Worm (Caenorhabditis elegans): ENCODE measurements around the gene C06A1.3.

Gene C06A1.3

DNA sequence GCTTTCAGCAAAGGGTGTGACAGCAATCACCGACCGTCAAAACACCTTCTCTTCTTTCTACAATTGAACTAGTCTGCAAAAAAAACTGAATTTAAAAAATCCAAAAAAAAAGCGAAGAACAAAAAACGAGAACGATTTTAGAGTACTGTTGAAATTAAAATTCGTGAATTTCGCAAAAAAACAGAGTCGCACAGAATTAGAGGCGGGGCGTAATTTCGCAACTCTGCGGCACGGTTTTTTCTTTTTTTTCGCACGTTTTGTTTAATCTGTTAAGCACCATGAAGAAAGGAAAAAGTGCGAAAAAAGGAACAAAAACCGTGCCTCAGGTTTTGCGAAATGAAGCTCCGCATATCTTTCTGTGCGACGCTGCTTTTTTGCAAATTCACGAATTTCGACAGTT lies 17.1 kb upstream of the C06A1.3 start, which contains the start of gene mnk-1:
TSS of gene mnk-1 (minus strand) at position 73 of the 400 bp plus-strand sequence.
- peak; percentile 87 for TF ChIP-seq aha-1 (tag)
- no peak for TF ChIP-seq aly-2 (tag; optimal IDR thresholded peaks at IDR 0.05)

ce11 chrII:10555484-10556075 lies 16.5 kb upstream of the C06A1.3 start:
- peak; percentile 60 for TF ChIP-seq dve-1 (tag; optimal IDR thresholded peaks at IDR 0.05; ENCODE audit: insufficient read depth)
- peak; percentile 69 for TF ChIP-seq nhr-48 (tag; optimal IDR thresholded peaks at IDR 0.05)
- no peak for TF ChIP-seq daf-12 (tag; optimal IDR thresholded peaks at IDR 0.05)
- TF ChIP-seq nhr-42 (GFP tag; IDR thresholded peaks at IDR 0.05): no peak
- peak; percentile 17 for TF ChIP-seq dpl-1 (GFP tag; optimal IDR thresholded peaks at IDR 0.05)
- TF ChIP-seq lin-39 (tag; optimal IDR thresholded peaks at IDR 0.05): no peak
- TF ChIP-seq daf-8 (GFP tag; IDR thresholded peaks at IDR 0.05): no peak
- TF ChIP-seq php-3 (GFP tag; IDR thresholded peaks at IDR 0.05): peak; percentile 67
- TF ChIP-seq D1046.2 (GFP tag; IDR thresholded peaks at IDR 0.05): no peak
- no peak for TF ChIP-seq nhr-237 (tag; optimal IDR thresholded peaks at IDR 0.05)
- no peak for TF ChIP-seq zfp-2 (tag; optimal IDR thresholded peaks at IDR 0.05)
- peak; percentile 56 for TF ChIP-seq tra-1 (GFP tag; IDR thresholded peaks at IDR 0.05)
- no peak for TF ChIP-seq rbr-2 (tag; optimal IDR thresholded peaks at IDR 0.05)
- TF ChIP-seq egl-27 (tag; optimal IDR thresholded peaks at IDR 0.05): no peak
- TF ChIP-seq sdz-12 (GFP tag; optimal IDR thresholded peaks at IDR 0.05): no peak
- TF ChIP-seq hif-1 (tag; optimal IDR thresholded peaks at IDR 0.05): peak in 1 of 2 experiments; percentile 49
- no peak for TF ChIP-seq ceh-44 (GFP tag; IDR thresholded peaks at IDR 0.05)
- TF ChIP-seq nhr-28 (tag; optimal IDR thresholded peaks at IDR 0.05): peak; percentile 73
- no peak for TF ChIP-seq Y5F2A.4 (GFP tag; optimal IDR thresholded peaks at IDR 0.05)
- peak; percentile 48 for TF ChIP-seq mes-2 (tag; optimal IDR thresholded peaks at IDR 0.05; ENCODE audit: poor library complexity, severe bottlenecking)
- peak; percentile 52; the same call in 1 of the 2 replicates for TF ChIP-seq nhr-41 (GFP tag; IDR thresholded peaks at IDR 0.05)
- peak in 1 of 2 experiments; percentile 26 for TF ChIP-seq daf-16 (GFP tag; optimal IDR thresholded peaks at IDR 0.05)
- TF ChIP-seq daf-16 (tag; optimal IDR thresholded peaks at IDR 0.05): peak; percentile 26
- TF ChIP-seq lir-3 (tag; optimal IDR thresholded peaks at IDR 0.05): no peak
- no peak for TF ChIP-seq T26A8.4 (GFP tag; IDR thresholded peaks at IDR 0.05)
- peak; percentile 72 for TF ChIP-seq mep-1 (tag; optimal IDR thresholded peaks at IDR 0.05)
- TF ChIP-seq lin-29 (GFP tag; IDR thresholded peaks at IDR 0.05): no peak; the same call in 1 of the 2 replicates
- no peak for TF ChIP-seq snpc-1.2 (GFP tag; IDR thresholded peaks at IDR 0.05)
- TF ChIP-seq zip-2 (tag; optimal IDR thresholded peaks at IDR 0.05): no peak
- no peak for TF ChIP-seq tag-97 (GFP tag; IDR thresholded peaks at IDR 0.05)
- peak; percentile 85 for TF ChIP-seq hlh-11 (tag; optimal IDR thresholded peaks at IDR 0.05)
- TF ChIP-seq set-16 (GFP tag; IDR thresholded peaks at IDR 0.05): no peak
- TF ChIP-seq lin-13 (GFP tag; optimal IDR thresholded peaks at IDR 0.05): peak; percentile 44
- TF ChIP-seq ceh-20 (GFP tag; IDR thresholded peaks at IDR 0.05): peak; percentile 14; the same call in 1 of the 2 replicates
- peak; percentile 9 for TF ChIP-seq ztf-7 (tag; optimal IDR thresholded peaks at IDR 0.05)
- TF ChIP-seq mdt-29 (GFP tag; IDR thresholded peaks at IDR 0.05): peak; percentile 85
- peak; percentile 40 for TF ChIP-seq nhr-25 (tag; optimal IDR thresholded peaks at IDR 0.05; ENCODE audit: borderline replicate concordance, insufficient read depth)
- TF ChIP-seq madf-5 (GFP tag; IDR thresholded peaks at IDR 0.05): no peak
- TF ChIP-seq fos-1 (tag; optimal IDR thresholded peaks at IDR 0.05): no peak
- TF ChIP-seq aha-1 (tag): peak; percentile 94
- peak; percentile 86 for TF ChIP-seq hlh-30 (tag; optimal IDR thresholded peaks at IDR 0.05; ENCODE audit: insufficient read depth)
- TF ChIP-seq zfp-3 (GFP tag; conservative IDR thresholded peaks at IDR 0.05): peak; percentile 31
- TF ChIP-seq nhr-76 (tag; optimal IDR thresholded peaks at IDR 0.05): no peak
- no peak for TF ChIP-seq attf-4 (tag; optimal IDR thresholded peaks at IDR 0.05)
- TF ChIP-seq Y105C5A.15 (GFP tag; IDR thresholded peaks at IDR 0.05): 0 out of 2 replicates have a peak, but pooled peaks have one; percentile 13
- TF ChIP-seq spr-3 (GFP tag; optimal IDR thresholded peaks at IDR 0.05): no peak
- no peak for TF ChIP-seq ceh-28 (tag; optimal IDR thresholded peaks at IDR 0.05)
- no peak for TF ChIP-seq snpc-4 (tag; optimal IDR thresholded peaks at IDR 0.05)

Data from whole organism, L4 larva.